Worm (Caenorhabditis elegans) whole organism, L2 larva: Measurements from ENCODE around the gene acs-7.

ENCODE experiments used
- ama-1 ChIP-seq: fragments of 150-350 bp; optimal IDR thresholded peaks from 2 replicates; lab custom pipeline; 2018; ENCODE audit warnings: inconsistent platforms
- elt-1 ChIP-seq: fragments of 150-350 bp; optimal IDR thresholded peaks from 2 replicates; lab custom pipeline; 2014; ENCODE audit warnings: missing biosample characterization, missing genetic modification characterization

Gene acs-7

DNA sequence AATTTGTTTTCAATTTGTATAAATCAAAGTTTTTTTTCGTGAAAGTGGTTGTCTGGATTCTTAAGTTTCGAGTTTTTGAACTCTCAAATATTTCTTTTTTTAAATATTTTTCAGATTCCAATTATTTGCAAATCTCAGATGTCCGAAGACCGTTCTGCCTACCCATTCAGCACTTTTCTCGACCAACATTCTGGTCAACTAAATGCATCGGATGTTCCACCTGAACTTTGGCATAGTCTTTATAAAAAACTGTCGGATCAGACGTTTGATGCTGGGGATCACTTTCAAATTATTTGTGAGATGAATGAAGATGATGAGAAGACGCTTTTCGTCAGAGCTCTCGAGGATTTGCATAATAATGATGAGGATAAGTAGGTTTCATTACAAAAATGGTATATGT is 47.0 kb downstream of the acs-7 start, which contains the start of gene ttll-12:
Gene ttll-12 (plus strand): TSS at position 139 of the 400 bp plus-strand sequence.
- no peak for TF ChIP-seq elt-1
- TF ChIP-seq ama-1 (lab: Kevin White, UChicago) = peak; percentile 89
